Worm (Caenorhabditis elegans): ENCODE data around the gene C23F12.9.

C23F12.9 gene

ce11 chrX:9391345-9391744 is 2.5 kb upstream of the C23F12.9 start, which contains the start of gene C23F12.3 (continued):
- TF ChIP-seq lin-39 (tag; optimal IDR thresholded peaks at IDR 0.05), result no peak

- no peak for TF ChIP-seq fos-1 (tag; optimal IDR thresholded peaks at IDR 0.05)
- TF ChIP-seq unc-62 (GFP tag; optimal IDR thresholded peaks at IDR 0.05 in 1 of 2), result peak in 1 of 2 experiments; percentile 63
- TF ChIP-seq unc-62 (tag; optimal IDR thresholded peaks at IDR 0.05), result no peak
- peak; percentile 37 for TF ChIP-seq aha-1 (tag)
Observed at ce11 chrX:9397401-9397800, 3.6 kb downstream of the C23F12.9 start, which contains the start of gene fln-2. Gene fln-2 (plus strand): TSS chrX:9397701.

ce11 chrX:9401963-9402362 is 8.1 kb downstream of the C23F12.9 start:
- TF ChIP-seq mdl-1 (tag; optimal IDR thresholded peaks at IDR 0.05) (peak in 1 of 2 experiments; percentile 55), duxl-1 (tag; optimal IDR thresholded peaks at IDR 0.05; ENCODE audit: poor library complexity) (no peak), mxl-3 (GFP tag; optimal IDR thresholded peaks at IDR 0.05) (peak; percentile 18), set-16 (GFP tag; IDR thresholded peaks at IDR 0.05) (no peak), nhr-48 (tag; optimal IDR thresholded peaks at IDR 0.05) (no peak), ceh-32 (tag; optimal IDR thresholded peaks at IDR 0.05; ENCODE audit: poor library complexity) (no peak), hlh-11 (tag; optimal IDR thresholded peaks at IDR 0.05) (no peak), snpc-1.2 (GFP tag; IDR thresholded peaks at IDR 0.05) (no peak), vab-7 (GFP tag; IDR thresholded peaks at IDR 0.05) (no peak), nhr-28 (tag; optimal IDR thresholded peaks at IDR 0.05) (peak; percentile 7), nhr-10 (tag; optimal IDR thresholded peaks at IDR 0.05) (no peak), nhr-25 (tag; optimal IDR thresholded peaks at IDR 0.05; ENCODE audit: borderline replicate concordance, insufficient read depth) (peak; percentile 66), hlh-30 (tag; optimal IDR thresholded peaks at IDR 0.05; ENCODE audit: insufficient read depth) (peak; percentile 32)

DNA sequence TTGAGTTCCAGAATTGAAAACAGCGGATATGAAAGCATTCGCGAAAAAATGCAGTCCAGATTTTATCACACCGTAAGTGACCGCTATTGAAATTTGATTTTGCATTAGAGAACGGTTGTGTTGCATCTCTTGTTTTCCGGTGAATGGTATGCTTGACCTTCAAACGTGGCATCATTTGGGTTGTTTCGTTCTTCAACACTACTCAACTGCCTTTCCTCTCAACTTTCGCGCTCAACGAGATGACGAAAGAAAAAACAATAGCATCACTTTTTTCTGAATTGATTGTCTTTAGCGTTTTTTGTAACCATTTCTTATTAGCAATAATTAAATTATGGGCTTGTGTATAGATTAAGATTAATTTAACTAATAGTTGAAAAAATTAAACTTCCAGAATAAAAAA is 8.6 kb downstream of the C23F12.9 start:
- TF ChIP-seq saeg-2 (GFP tag; IDR thresholded peaks at IDR 0.05) (no peak), php-3 (GFP tag; IDR thresholded peaks at IDR 0.05) (no peak), lin-13 (GFP tag; optimal IDR thresholded peaks at IDR 0.05) (no peak), F37D6.2 (tag; optimal IDR thresholded peaks at IDR 0.05) (no peak), ztf-11 (tag; optimal IDR thresholded peaks at IDR 0.05) (no peak), T20F7.1 (GFP tag; optimal IDR thresholded peaks at IDR 0.05) (no peak), nhr-28 (tag; optimal IDR thresholded peaks at IDR 0.05) (no peak), pqm-1 (tag; optimal IDR thresholded peaks at IDR 0.05) (no peak), set-16 (GFP tag; IDR thresholded peaks at IDR 0.05) (no peak), ZK337.2 (GFP tag; IDR thresholded peaks at IDR 0.05) (no peak), nhr-76 (tag; optimal IDR thresholded peaks at IDR 0.05) (no peak)

- TF ChIP-seq lim-7 (GFP tag; IDR thresholded peaks at IDR 0.05) (no peak), Y105C5A.15 (GFP tag; IDR thresholded peaks at IDR 0.05) (no peak), zfp-2 (tag; optimal IDR thresholded peaks at IDR 0.05) (no peak), nhr-25 (tag; optimal IDR thresholded peaks at IDR 0.05; ENCODE audit: borderline replicate concordance, insufficient read depth) (peak; percentile 88), nhr-102 (tag; optimal IDR thresholded peaks at IDR 0.05) (no peak), nhr-111 (GFP tag; optimal IDR thresholded peaks at IDR 0.05) (no peak), attf-4 (tag; optimal IDR thresholded peaks at IDR 0.05) (no peak), nhr-28 (tag; optimal IDR thresholded peaks at IDR 0.05) (peak; percentile 63), zag-1 (tag; optimal IDR thresholded peaks at IDR 0.05) (no peak), jun-1 (tag; optimal IDR thresholded peaks at IDR 0.05) (no peak), nhr-10 (tag; optimal IDR thresholded peaks at IDR 0.05) (no peak), hlh-30 (tag; optimal IDR thresholded peaks at IDR 0.05; ENCODE audit: insufficient read depth) (peak; percentile 20), lin-13 (GFP tag; optimal IDR thresholded peaks at IDR 0.05) (no peak), daf-12 (tag; optimal IDR thresholded peaks at IDR 0.05) (no peak), lin-38 (GFP tag; IDR thresholded peaks at IDR 0.05) (no peak), ZK546.5 (tag; optimal IDR thresholded peaks at IDR 0.05) (no peak), gei-8 (GFP tag; optimal IDR thresholded peaks at IDR 0.05) (no peak), tag-97 (GFP tag; IDR thresholded peaks at IDR 0.05) (no peak), fos-1 (tag; optimal IDR thresholded peaks at IDR 0.05) (no peak), madf-9 (GFP tag; conservative IDR thresholded peaks at IDR 0.05) (no peak), lin-29 (GFP tag; IDR thresholded peaks at IDR 0.05) (no peak), mxl-3 (GFP tag; optimal IDR thresholded peaks at IDR 0.05) (no peak), php-3 (GFP tag; IDR thresholded peaks at IDR 0.05) (no peak), ZK337.2 (GFP tag; IDR thresholded peaks at IDR 0.05) (no peak), fkh-10 (GFP tag; optimal IDR thresholded peaks at IDR 0.05) (no peak)
Observed at ce11 chrX:9403622-9404255, 9.9 kb downstream of the C23F12.9 start.

Data from whole organism, L4 larva.